Fruit fly (Drosophila melanogaster): ENCODE data around the gene ND-51.
A peak's percentile ranks its signal among the peaks of the same experiment; 100 is the strongest.

Gene ND-51

DNA sequence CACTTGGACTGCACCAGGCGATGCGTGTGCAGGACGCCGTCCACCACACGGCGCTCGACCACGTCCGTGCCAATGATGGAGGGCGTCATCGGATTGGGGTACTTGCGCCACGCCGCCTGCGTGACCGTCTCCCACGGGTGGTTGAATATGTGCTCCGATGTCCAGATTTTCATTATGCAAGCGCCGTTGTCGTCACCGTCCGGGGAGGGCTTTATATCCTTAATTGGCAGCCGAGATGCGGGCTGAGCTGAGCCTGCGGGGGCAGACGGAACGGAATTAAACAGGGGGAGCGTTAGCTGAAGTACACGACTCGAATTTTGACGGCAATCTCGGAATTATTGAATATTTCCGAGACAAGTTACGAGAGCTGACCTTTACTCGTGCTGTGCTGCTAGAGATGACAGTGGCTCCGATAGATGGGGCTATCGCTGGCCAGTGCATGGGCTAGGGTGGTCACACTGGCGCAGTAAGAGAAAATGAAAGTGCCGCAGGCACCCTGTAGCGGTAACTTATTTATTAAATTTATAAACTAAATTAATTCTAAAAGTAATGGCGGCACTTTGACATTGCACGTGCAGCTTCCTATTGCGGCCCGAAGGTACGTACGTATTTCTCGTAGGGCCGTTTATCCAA, 14.9 kb downstream of the ND-51 start, which contains the start of gene IPIP (continued):
- TF ChIP-seq Asciz (GFP tag; optimal IDR thresholded peaks at IDR 0.05) (no peak), CG12299 (tag; optimal IDR thresholded peaks at IDR 0.05) (no peak), salm (tag; optimal IDR thresholded peaks at IDR 0.05) (no peak), CG13296 (GFP tag; optimal IDR thresholded peaks at IDR 0.05) (no peak), CG13424 (tag; optimal IDR thresholded peaks at IDR 0.05) (peak; percentile 17), CG8359 (GFP tag; optimal IDR thresholded peaks at IDR 0.05; ENCODE audit: borderline replicate concordance) (no peak), Aef1 (GFP tag; IDR thresholded peaks at IDR 0.05) (peak; percentile 30; the same call in 1 of the 3 replicates), CG18619 (GFP tag; optimal IDR thresholded peaks at IDR 0.05) (peak; percentile 4), ci (GFP tag; IDR thresholded peaks at IDR 0.05) (peak; percentile 79), gsb (GFP tag; IDR thresholded peaks at IDR 0.05) (no peak), Elba2 (GFP tag; optimal IDR thresholded peaks at IDR 0.05) (no peak), rib (GFP tag; IDR thresholded peaks at IDR 0.05) (no peak), Dip3 (GFP tag; optimal IDR thresholded peaks at IDR 0.05) (no peak), Mad (GFP tag; optimal IDR thresholded peaks at IDR 0.05) (peak; percentile 6), CG6683 (GFP tag; optimal IDR thresholded peaks at IDR 0.05) (no peak), CG3065 (GFP tag; optimal IDR thresholded peaks at IDR 0.05) (no peak), sug (tag; optimal IDR thresholded peaks at IDR 0.05) (peak; percentile 53), seq (GFP tag; IDR thresholded peaks at IDR 0.05) (no peak), CG5245 (GFP tag; optimal IDR thresholded peaks at IDR 0.05) (no peak), fd64A (GFP tag; optimal IDR thresholded peaks at IDR 0.05) (no peak), dan (GFP tag; IDR thresholded peaks at IDR 0.05) (no peak), CG8281 (tag; optimal IDR thresholded peaks at IDR 0.05) (no peak), Fer3 (tag; optimal IDR thresholded peaks at IDR 0.05) (no peak), D19A (tag; optimal IDR thresholded peaks at IDR 0.05) (no peak), org-1 (GFP tag; optimal IDR thresholded peaks at IDR 0.05) (no peak), CG3847 (GFP tag; IDR thresholded peaks at IDR 0.05) (peak; percentile 70), HLHmδ (GFP tag; optimal IDR thresholded peaks at IDR 0.05) (peak; percentile 3), nerfin-1 (tag; optimal IDR thresholded peaks at IDR 0.05) (no peak), Atf-2 (GFP tag; optimal IDR thresholded peaks at IDR 0.05) (no peak), CG6254 (GFP tag; optimal IDR thresholded peaks at IDR 0.05) (peak; percentile 100), Gsc (GFP tag; IDR thresholded peaks at IDR 0.05) (no peak), CG18599 (GFP tag; optimal IDR thresholded peaks at IDR 0.05) (peak; percentile 15), CG7928 (GFP tag; optimal IDR thresholded peaks at IDR 0.05) (no peak), onecut (GFP tag; IDR thresholded peaks at IDR 0.05) (peak; percentile 69), CG14441 (GFP tag; IDR thresholded peaks at IDR 0.05) (peak; percentile 26; the same call in 1 of the 2 replicates), zfh2 (GFP tag; optimal IDR thresholded peaks at IDR 0.05) (peak; percentile 9), H2.0 (GFP tag; IDR thresholded peaks at IDR 0.05) (no peak), bcd (GFP tag; optimal IDR thresholded peaks at IDR 0.05) (peak; percentile 16), CG6765 (GFP tag; optimal IDR thresholded peaks at IDR 0.05) (no peak), sima (GFP tag; optimal IDR thresholded peaks at IDR 0.05) (no peak), Drgx (GFP tag; IDR thresholded peaks at IDR 0.05) (no peak), CG7372 (GFP tag; IDR thresholded peaks at IDR 0.05) (peak; percentile 42; the same call in 1 of the 2 replicates), insv (GFP tag; optimal IDR thresholded peaks at IDR 0.05) (no peak), CrebB (tag; optimal IDR thresholded peaks at IDR 0.05) (no peak), CG12659 (GFP tag; optimal IDR thresholded peaks at IDR 0.05) (peak; percentile 65), slp2 (GFP tag; optimal IDR thresholded peaks at IDR 0.05) (no peak), slou (GFP tag; optimal IDR thresholded peaks at IDR 0.05) (no peak), gro (GFP tag; optimal IDR thresholded peaks at IDR 0.05) (peak; percentile 7), twi (tag; optimal IDR thresholded peaks at IDR 0.05) (no peak), zen (tag; optimal IDR thresholded peaks at IDR 0.05) (no peak), Dref (GFP tag; IDR thresholded peaks at IDR 0.05) (peak; percentile 79)
